Fruit fly (Drosophila melanogaster) whole organism, embryonic: Measurements from ENCODE around the gene ph-d.

Experiments
- Adf1 ChIP-seq: fragments of 200-800 bp; sonication (Bioruptor generic); IDR thresholded peaks from 2 replicates; pipeline ENCODE4 v1.3.6; 2022; ENCODE audit warnings: missing biosample characterization, missing genetic modification characterization
- C15 ChIP-seq: fragments of 200-800 bp; sonication (Bioruptor generic); IDR thresholded peaks from 3 replicates; pipeline ENCODE4 v1.3.6; 2022; ENCODE audit warnings: missing biosample characterization, missing genetic modification characterization
- CG10147 ChIP-seq: fragments of 200-800 bp; sonication (Bioruptor generic); optimal IDR thresholded peaks from 2 replicates; lab custom pipeline; 2019; ENCODE audit warnings: missing biosample characterization, mild to moderate bottlenecking, missing genetic modification characterization, moderate library complexity
- CG1024 ChIP-seq: fragments of 200-800 bp; sonication (Bioruptor generic); IDR thresholded peaks from 2 replicates; pipeline ENCODE4 v1.3.6; 2022; ENCODE audit warnings: missing biosample characterization, missing genetic modification characterization
- CG11093 ChIP-seq: fragments of 200-800 bp; sonication (Bioruptor generic); IDR thresholded peaks from 3 replicates; pipeline ENCODE4 v1.3.6; 2022; ENCODE audit warnings: missing biosample characterization, missing genetic modification characterization
- CG11504 ChIP-seq: fragments of 200-800 bp; sonication (Bioruptor generic); optimal IDR thresholded peaks from 3 replicates; lab custom pipeline; 2019; ENCODE audit warnings: missing biosample characterization, mild to moderate bottlenecking, missing genetic modification characterization, moderate library complexity
- CG12299 ChIP-seq: fragments of 200-800 bp; sonication (Bioruptor generic); optimal IDR thresholded peaks from 2 replicates; lab custom pipeline; 2018; ENCODE audit warnings: missing biosample characterization, mild to moderate bottlenecking, missing genetic modification characterization
- CG12659 ChIP-seq: fragments of 200-800 bp; sonication (Bioruptor generic); optimal IDR thresholded peaks from 3 replicates; lab custom pipeline; 2017; ENCODE audit warnings: mild to moderate bottlenecking, missing biosample characterization, missing genetic modification reagents, missing genetic modification characterization
- CG14710 ChIP-seq: fragments of 200-800 bp; sonication (Bioruptor generic); optimal IDR thresholded peaks from 3 replicates; lab custom pipeline; 2019; ENCODE audit warnings: missing biosample characterization, mild to moderate bottlenecking, missing genetic modification characterization, moderate library complexity
- CG17328 ChIP-seq: fragments of 200-800 bp; sonication (Bioruptor generic); IDR thresholded peaks from 2 replicates; pipeline ENCODE4 v1.3.6; 2022; ENCODE audit warnings: missing biosample characterization, missing genetic modification characterization
- CG18476 ChIP-seq: fragments of 200-800 bp; sonication (Bioruptor generic); optimal IDR thresholded peaks from 2 replicates; lab custom pipeline; 2016; ENCODE audit warnings: missing biosample characterization, mild to moderate bottlenecking, missing genetic modification characterization
- CG18764 ChIP-seq: fragments of 200-800 bp; sonication (Bioruptor generic); optimal IDR thresholded peaks from 3 replicates; lab custom pipeline; 2016; ENCODE audit warnings: missing biosample characterization, missing genetic modification characterization
- CG2889 ChIP-seq: fragments of 200-800 bp; sonication (Bioruptor generic); IDR thresholded peaks from 3 replicates; pipeline ENCODE4 v1.3.6; 2022; ENCODE audit warnings: missing biosample characterization, missing genetic modification characterization
- CG30431 ChIP-seq: fragments of 200-800 bp; sonication (Bioruptor generic); optimal IDR thresholded peaks from 2 replicates; lab custom pipeline; 2017; ENCODE audit warnings: missing biosample characterization, missing genetic modification characterization
- CG3163 ChIP-seq: fragments of 200-800 bp; sonication (Bioruptor generic); optimal IDR thresholded peaks from 3 replicates; lab custom pipeline; 2016; ENCODE audit warnings: missing biosample characterization, missing genetic modification characterization
- CG32532 ChIP-seq: fragments of 200-800 bp; sonication (Bioruptor generic); IDR thresholded peaks from 2 replicates; pipeline ENCODE4 v1.3.6; 2022; ENCODE audit warnings: missing biosample characterization, missing genetic modification characterization
- CG5245 ChIP-seq: fragments of 200-800 bp; sonication (Bioruptor generic); optimal IDR thresholded peaks from 3 replicates; lab custom pipeline; 2016; ENCODE audit warnings: missing biosample characterization, missing genetic modification characterization
- CG6254 ChIP-seq: fragments of 200-800 bp; sonication (Bioruptor generic); optimal IDR thresholded peaks from 3 replicates; lab custom pipeline; 2017; ENCODE audit warnings: mild to moderate bottlenecking, missing biosample characterization, missing genetic modification reagents, missing genetic modification characterization
- CG6272 ChIP-seq: fragments of 200-800 bp; sonication (Bioruptor generic); IDR thresholded peaks from 2 replicates; pipeline ENCODE4 v1.3.6; 2022; ENCODE audit warnings: missing biosample characterization, missing genetic modification characterization
- CG9215 ChIP-seq: fragments of 200-800 bp; sonication (Bioruptor generic); IDR thresholded peaks from 2 replicates; pipeline ENCODE4 v1.3.6; 2022; ENCODE audit warnings: missing biosample characterization, missing genetic modification characterization
- CG9797 ChIP-seq: fragments of 200-800 bp; sonication (Bioruptor generic); optimal IDR thresholded peaks from 3 replicates; lab custom pipeline; 2018; ENCODE audit warnings: missing biosample characterization, mild to moderate bottlenecking, missing genetic modification characterization
- CG9817 ChIP-seq: fragments of 200-800 bp; sonication (Bioruptor generic); optimal IDR thresholded peaks from 2 replicates; lab custom pipeline; 2018; ENCODE audit warnings: missing biosample characterization, mild to moderate bottlenecking, missing genetic modification characterization, moderate library complexity
- Chrac-16 ChIP-seq: fragments of 200-800 bp; sonication (Bioruptor generic); optimal IDR thresholded peaks from 3 replicates; lab custom pipeline; 2016; ENCODE audit warnings: missing biosample characterization, missing genetic modification characterization
- CoRest ChIP-seq: fragments of 200-800 bp; sonication (Bioruptor generic); optimal IDR thresholded peaks from 3 replicates; lab custom pipeline; 2018; ENCODE audit warnings: missing biosample characterization, mild to moderate bottlenecking, missing genetic modification characterization, moderate library complexity
- E2f2 ChIP-seq: fragments of 200-800 bp; sonication (Bioruptor generic); IDR thresholded peaks from 2 replicates; pipeline ENCODE4 v1.3.6; 2022; ENCODE audit warnings: missing biosample characterization, missing genetic modification characterization
- Hmr ChIP-seq: fragments of 200-800 bp; sonication (Bioruptor generic); optimal IDR thresholded peaks from 3 replicates; lab custom pipeline; 2017; ENCODE audit warnings: mild to moderate bottlenecking, missing biosample characterization, missing genetic modification reagents, missing genetic modification characterization
- Lhr ChIP-seq: fragments of 200-800 bp; sonication (Bioruptor generic); optimal IDR thresholded peaks from 3 replicates; lab custom pipeline; 2017; ENCODE audit warnings: mild to moderate bottlenecking, missing biosample characterization, missing genetic modification reagents, missing genetic modification characterization
- MESR4 ChIP-seq: fragments of 200-800 bp; sonication (Bioruptor generic); optimal IDR thresholded peaks from 2 replicates; lab custom pipeline; 2018; ENCODE audit warnings: missing biosample characterization, mild to moderate bottlenecking, missing genetic modification characterization, moderate library complexity
- Side ChIP-seq: fragments of 200-800 bp; sonication (Bioruptor generic); optimal IDR thresholded peaks from 2 replicates; lab custom pipeline; 2016; ENCODE audit warnings: missing biosample characterization, missing genetic modification characterization
- Xbp1 ChIP-seq: fragments of 200-800 bp; sonication (Bioruptor generic); optimal IDR thresholded peaks from 3 replicates; lab custom pipeline; 2016; ENCODE audit warnings: missing biosample characterization, mild to moderate bottlenecking, missing genetic modification characterization
- ab ChIP-seq: fragments of 200-800 bp; sonication (Bioruptor generic); optimal IDR thresholded peaks from 2 replicates; lab custom pipeline; 2016; ENCODE audit warnings: missing biosample characterization, missing genetic modification characterization
- cg ChIP-seq: fragments of 200-800 bp; sonication (Bioruptor generic); optimal IDR thresholded peaks from 3 replicates; lab custom pipeline; 2019; ENCODE audit warnings: missing biosample characterization, mild to moderate bottlenecking, missing genetic modification characterization, moderate library complexity
- crp ChIP-seq, 2 experiments: fragments of 200-800 bp; sonication (Bioruptor generic); optimal IDR thresholded peaks; 2 replicates in 1 of 2; 3 replicates in 1 of 2; lab custom pipeline; 2017; ENCODE audit warnings: missing biosample characterization in 2 of 2, missing genetic modification characterization in 2 of 2, mild to moderate bottlenecking in 1 of 2, moderate library complexity in 1 of 2
- dan ChIP-seq: fragments of 200-800 bp; sonication (Bioruptor generic); IDR thresholded peaks from 2 replicates; pipeline ENCODE4 v1.3.6; 2022; ENCODE audit warnings: missing biosample characterization, missing genetic modification characterization
- dati ChIP-seq: fragments of 200-800 bp; sonication (Bioruptor generic); IDR thresholded peaks from 2 replicates; pipeline ENCODE4 v1.3.6; 2022; ENCODE audit warnings: missing biosample characterization, missing genetic modification characterization
- ind ChIP-seq: fragments of 200-800 bp; sonication (Bioruptor generic); optimal IDR thresholded peaks from 3 replicates; lab custom pipeline; 2016; ENCODE audit warnings: missing biosample characterization, missing genetic modification characterization
- lola ChIP-seq, 3 experiments: fragments of >200 bp in 2 of 3; fragments of 200-800 bp in 1 of 3; sonication (Bioruptor generic) in 1 of 3; optimal IDR thresholded peaks; 2 replicates each; lab custom pipeline; 2017 to 2019; ENCODE audit warnings: missing biosample characterization in 3 of 3, missing genetic modification characterization in 3 of 3, mild to moderate bottlenecking in 1 of 3, moderate library complexity in 1 of 3
- maf-S ChIP-seq: fragments of 200-800 bp; sonication (Bioruptor generic); optimal IDR thresholded peaks from 2 replicates; lab custom pipeline; 2016; ENCODE audit warnings: missing biosample characterization, missing genetic modification characterization
- nerfin-1 ChIP-seq: fragments of 200-800 bp; sonication (Bioruptor generic); optimal IDR thresholded peaks from 3 replicates; lab custom pipeline; 2019; ENCODE audit warnings: missing biosample characterization, mild to moderate bottlenecking, missing genetic modification characterization, moderate library complexity
- odd ChIP-seq: fragments of 200-800 bp; sonication (Bioruptor generic); optimal IDR thresholded peaks from 2 replicates; lab custom pipeline; 2017; ENCODE audit warnings: missing biosample characterization, mild to moderate bottlenecking, missing genetic modification characterization
- peb ChIP-seq: fragments of 200-800 bp; sonication (Bioruptor generic); IDR thresholded peaks from 2 replicates; pipeline ENCODE4 v1.3.6; 2022; ENCODE audit warnings: missing biosample characterization, missing genetic modification characterization
- phol ChIP-seq: fragments of 200-800 bp; sonication (Bioruptor generic); optimal IDR thresholded peaks from 3 replicates; lab custom pipeline; 2018; ENCODE audit warnings: missing biosample characterization, mild to moderate bottlenecking, missing genetic modification characterization, moderate library complexity
- pros ChIP-seq: fragments of 200-800 bp; sonication (Bioruptor generic); optimal IDR thresholded peaks from 3 replicates; lab custom pipeline; 2019; ENCODE audit warnings: missing biosample characterization, mild to moderate bottlenecking, missing genetic modification characterization, moderate library complexity
- sima ChIP-seq: fragments of 200-800 bp; sonication (Bioruptor generic); optimal IDR thresholded peaks from 2 replicates; lab custom pipeline; 2016; ENCODE audit warnings: missing biosample characterization, missing genetic modification characterization
- tll ChIP-seq, 2 experiments: fragments of 200-800 bp in 1 of 2; fragments of >200 bp in 1 of 2; sonication (Bioruptor generic) in 1 of 2; optimal IDR thresholded peaks; 2 replicates each; lab custom pipeline; 2017 to 2019; ENCODE audit warnings: missing biosample characterization in 2 of 2, missing genetic modification characterization in 2 of 2, mild to moderate bottlenecking in 1 of 2, moderate library complexity in 1 of 2
- trem ChIP-seq: fragments of 200-800 bp; optimal IDR thresholded peaks from 3 replicates; lab custom pipeline; 2019; ENCODE audit warnings: missing biosample characterization, mild to moderate bottlenecking, missing genetic modification characterization, moderate library complexity
- wdn ChIP-seq: fragments of 200-800 bp; sonication (Bioruptor generic); IDR thresholded peaks from 2 replicates; pipeline ENCODE4 v1.3.6; 2022; ENCODE audit warnings: missing biosample characterization, missing genetic modification characterization
- zen ChIP-seq: fragments of 200-800 bp; sonication (Bioruptor generic); optimal IDR thresholded peaks from 3 replicates; lab custom pipeline; 2018; ENCODE audit warnings: missing biosample characterization, mild to moderate bottlenecking, missing genetic modification characterization, moderate library complexity

Gene ph-d

dm6 chrX:2123965-2124688 lies 1.0 kb upstream of the ph-d start (continued):
- peak; percentile 98 for TF ChIP-seq odd (GFP tag; lab: Kevin White, UChicago)
- TF ChIP-seq tll (GFP tag; optimal IDR thresholded peaks at IDR 0.05; lab: Kevin White, UChicago): peak in 1 of 2 experiments; percentile 22
- peak; percentile 98 for TF ChIP-seq CG14710 (tag; lab: Kevin White, UChicago)
- TF ChIP-seq dan (GFP tag; lab: Robert Waterston, UW): peak; percentile 75
- no peak for TF ChIP-seq sima (GFP tag; lab: Kevin White, UChicago)
- TF ChIP-seq phol: peak; percentile 98
- TF ChIP-seq CG10147: peak; percentile 98
- peak; percentile 83 for TF ChIP-seq wdn (GFP tag; lab: Robert Waterston, UW)
- TF ChIP-seq CG9817 (tag; lab: Kevin White, UChicago): peak; percentile 96
- peak; percentile 98 for TF ChIP-seq CG11504 (tag; lab: Kevin White, UChicago)
- peak; percentile 75; the same call in 2 of the 3 replicates for TF ChIP-seq CG2889
- peak in 1 of 3 experiments; percentile 99 for TF ChIP-seq lola (GFP tag; optimal IDR thresholded peaks at IDR 0.05; lab: Kevin White, UChicago)
- TF ChIP-seq crp (GFP tag; optimal IDR thresholded peaks at IDR 0.05; lab: Kevin White, UChicago): peak in 1 of 2 experiments; percentile 48
- TF ChIP-seq nerfin-1 (tag; lab: Kevin White, UChicago): peak; percentile 96
- peak; percentile 92 for TF ChIP-seq CG11093 (GFP tag; lab: Robert Waterston, UW)
- TF ChIP-seq Lhr (GFP tag; lab: Kevin White, UChicago): peak; percentile 69
- TF ChIP-seq Hmr: peak; percentile 98
- TF ChIP-seq CG5245 (GFP tag; lab: Kevin White, UChicago): peak; percentile 81
- TF ChIP-seq MESR4 (GFP tag; lab: Kevin White, UChicago): no peak
- TF ChIP-seq CG17328 (GFP tag; lab: Robert Waterston, UW): peak; percentile 90
- TF ChIP-seq CG6272 (GFP tag; lab: Robert Waterston, UW): peak; percentile 85
- TF ChIP-seq CG18764 (GFP tag; lab: Kevin White, UChicago): peak; percentile 92
- peak; percentile 97 for TF ChIP-seq zen (tag; lab: Kevin White, UChicago)
- TF ChIP-seq CG9797: no peak
- peak; percentile 29 for TF ChIP-seq Side (GFP tag; lab: Kevin White, UChicago)
- peak; percentile 74 for TF ChIP-seq CG1024 (GFP tag; lab: Robert Waterston, UW)
- TF ChIP-seq CoRest (tag; lab: Kevin White, UChicago): peak; percentile 99
- TF ChIP-seq Adf1 (GFP tag; lab: Robert Waterston, UW): no peak
- peak; percentile 93 for TF ChIP-seq Xbp1 (GFP tag; lab: Kevin White, UChicago)
- peak; percentile 92 for TF ChIP-seq Chrac-16 (GFP tag; lab: Kevin White, UChicago)
- no peak for TF ChIP-seq CG3163 (GFP tag; lab: Kevin White, UChicago)
- peak; percentile 59 for TF ChIP-seq maf-S (GFP tag; lab: Kevin White, UChicago)
- TF ChIP-seq CG32532 (GFP tag; lab: Robert Waterston, UW): peak; percentile 93
- peak; percentile 90 for TF ChIP-seq CG18476 (GFP tag; lab: Kevin White, UChicago)
- peak; percentile 92 for TF ChIP-seq CG9215 (GFP tag; lab: Robert Waterston, UW)
- TF ChIP-seq ab (GFP tag; lab: Kevin White, UChicago): peak; percentile 89
- TF ChIP-seq peb (GFP tag; lab: Robert Waterston, UW): peak; percentile 74
- TF ChIP-seq CG12659 (GFP tag; lab: Kevin White, UChicago): peak; percentile 98
- TF ChIP-seq pros (GFP tag; lab: Kevin White, UChicago): peak; percentile 27
- TF ChIP-seq E2f2: peak; percentile 73
- peak; percentile 97 for TF ChIP-seq ind (GFP tag; lab: Kevin White, UChicago)
- peak; percentile 77 for TF ChIP-seq cg (GFP tag; lab: Kevin White, UChicago)
- TF ChIP-seq trem: peak; percentile 96
- peak; percentile 94 for TF ChIP-seq CG12299 (tag; lab: Kevin White, UChicago)
- peak; percentile 77; the same call in 2 of the 3 replicates for TF ChIP-seq C15 (GFP tag; lab: Robert Waterston, UW)
- peak; percentile 98 for TF ChIP-seq CG30431 (GFP tag; lab: Kevin White, UChicago)
- TF ChIP-seq CG6254: peak; percentile 95
- peak; percentile 60 for TF ChIP-seq dati (GFP tag; lab: Robert Waterston, UW)
